Worm (Caenorhabditis elegans) whole organism, young adult: Measurements from ENCODE around the gene ins-21.

ENCODE experiments used
- B0019.2 ChIP-seq: fragments of 200-800 bp; sonication (Bioruptor generic); conservative IDR thresholded peaks from 2 replicates; pipeline ENCODE4 v1.3.6; 2022; ENCODE audit warnings: missing genetic modification reagents, missing genetic modification characterization, missing compliant biosample characterization
- C06A6.2 ChIP-seq: fragments of 200-800 bp; sonication (Bioruptor generic); conservative IDR thresholded peaks from 2 replicates; pipeline ENCODE4 v1.3.6; 2022; ENCODE audit warnings: missing genetic modification characterization, missing compliant biosample characterization
- F10E7.11 ChIP-seq: sonication (generic microtip); optimal IDR thresholded peaks from 2 replicates; lab custom pipeline; 2017; ENCODE audit warnings: mild to moderate bottlenecking, missing genetic modification characterization, moderate library complexity, missing compliant biosample characterization
- T07F8.4 ChIP-seq: sonication (generic microtip); optimal IDR thresholded peaks from 2 replicates; lab custom pipeline; 2016; ENCODE audit warnings: mild to moderate bottlenecking, missing genetic modification characterization, moderate library complexity, missing compliant biosample characterization
- Y53F4B.3 ChIP-seq: fragments of 200-800 bp; sonication (Bioruptor generic); IDR thresholded peaks from 2 replicates; pipeline ENCODE4 v1.3.6; 2022; ENCODE audit warnings: missing genetic modification reagents, missing genetic modification characterization, missing compliant biosample characterization
- Y56A3A.18 ChIP-seq: fragments of 200-800 bp; sonication (Bioruptor generic); IDR thresholded peaks from 2 replicates; pipeline ENCODE4 v1.3.6; 2022; ENCODE audit warnings: missing genetic modification reagents, missing genetic modification characterization, missing compliant biosample characterization
- Y67H2A.10 ChIP-seq: fragments of 200-800 bp; sonication (Bioruptor generic); conservative IDR thresholded peaks from 2 replicates; pipeline ENCODE4 v1.3.6; 2022; ENCODE audit warnings: missing genetic modification reagents, missing genetic modification characterization, missing compliant biosample characterization
- Y79H2A.3 ChIP-seq: fragments of 200-800 bp; sonication (Bioruptor generic); conservative IDR thresholded peaks from 2 replicates; pipeline ENCODE4 v1.3.6; 2022; ENCODE audit warnings: missing genetic modification reagents, missing genetic modification characterization, missing compliant biosample characterization
- Y95B8A.8 ChIP-seq: fragments of 200-800 bp; sonication (Bioruptor generic); IDR thresholded peaks from 2 replicates; pipeline ENCODE4 v1.3.6; 2022; ENCODE audit warnings: missing genetic modification reagents, missing genetic modification characterization, missing compliant biosample characterization
- ama-1 ChIP-seq, 3 experiments: fragments of 150-350 bp in 1 of 3; sonication (generic microtip) in 2 of 3; optimal IDR thresholded peaks; 2 replicates each; lab custom pipeline; 2014 to 2018; ENCODE audit warnings: missing biosample characterization in 2 of 3, missing genetic modification characterization in 2 of 3, missing genetic modification reagents in 2 of 3
- aptf-3 ChIP-seq: fragments of 200-800 bp; sonication (Bioruptor generic); IDR thresholded peaks from 2 replicates; pipeline ENCODE4 v1.3.6; 2022; ENCODE audit warnings: missing genetic modification characterization, missing compliant biosample characterization
- atf-7 ChIP-seq: sonication (generic microtip); optimal IDR thresholded peaks from 2 replicates; lab custom pipeline; 2017; ENCODE audit warnings: mild to moderate bottlenecking, missing genetic modification characterization, missing compliant biosample characterization
- athp-1 ChIP-seq: sonication (generic microtip); optimal IDR thresholded peaks from 2 replicates; lab custom pipeline; 2017; ENCODE audit warnings: mild to moderate bottlenecking, missing genetic modification characterization, missing compliant biosample characterization
- attf-5 ChIP-seq: fragments of 200-800 bp; sonication (Bioruptor generic); optimal IDR thresholded peaks from 2 replicates; lab custom pipeline; 2018; ENCODE audit warnings: mild to moderate bottlenecking, missing genetic modification characterization, missing compliant biosample characterization
- cebp-2 ChIP-seq: fragments of 200-800 bp; sonication (Bioruptor generic); IDR thresholded peaks from 2 replicates; pipeline ENCODE4 v1.3.6; 2022; ENCODE audit warnings: missing genetic modification characterization, missing compliant biosample characterization
- ceh-100 ChIP-seq: fragments of 200-800 bp; sonication (Bioruptor generic); IDR thresholded peaks from 2 replicates; pipeline ENCODE4 v1.3.6; 2022; ENCODE audit warnings: missing genetic modification reagents, missing genetic modification characterization, missing compliant biosample characterization
- ceh-27 ChIP-seq: fragments of 200-800 bp; sonication (Bioruptor generic); optimal IDR thresholded peaks from 2 replicates; lab custom pipeline; 2018; ENCODE audit warnings: mild to moderate bottlenecking, missing genetic modification characterization, moderate library complexity, missing compliant biosample characterization
- dpff-1 ChIP-seq: sonication (generic microtip); optimal IDR thresholded peaks from 2 replicates; lab custom pipeline; 2017; ENCODE audit warnings: mild to moderate bottlenecking, missing genetic modification characterization, missing compliant biosample characterization
- dpl-1 ChIP-seq: fragments of 150-350 bp; optimal IDR thresholded peaks from 2 replicates; lab custom pipeline; 2014; ENCODE audit warnings: missing biosample characterization, missing genetic modification reagents, missing genetic modification characterization
- efl-1 ChIP-seq: fragments of 150-350 bp; optimal IDR thresholded peaks from 2 replicates; lab custom pipeline; 2014; ENCODE audit warnings: missing biosample characterization, missing genetic modification reagents, missing genetic modification characterization
- fkh-3 ChIP-seq: sonication (generic microtip); optimal IDR thresholded peaks from 2 replicates; lab custom pipeline; 2016; ENCODE audit warnings: mild to moderate bottlenecking, missing genetic modification characterization, missing compliant biosample characterization
- gei-17 ChIP-seq: fragments of 200-800 bp; sonication (Bioruptor generic); optimal IDR thresholded peaks from 2 replicates; lab custom pipeline; 2018; ENCODE audit warnings: mild to moderate bottlenecking, missing genetic modification characterization, missing compliant biosample characterization
- him-1 ChIP-seq: sonication (generic microtip); optimal IDR thresholded peaks from 2 replicates; lab custom pipeline; 2016; ENCODE audit warnings: missing genotype, missing genetic modification reagents, missing genetic modification characterization, missing compliant biosample characterization
- hlh-12 ChIP-seq: sonication (generic microtip); optimal IDR thresholded peaks from 2 replicates; lab custom pipeline; 2016; ENCODE audit warnings: missing genetic modification characterization, missing compliant biosample characterization
- hsf-1 ChIP-seq: fragments of 200-800 bp; sonication (Bioruptor generic); IDR thresholded peaks from 2 replicates; pipeline ENCODE4 v1.3.6; 2022; ENCODE audit warnings: missing genetic modification reagents, missing genetic modification characterization, missing compliant biosample characterization
- let-526 ChIP-seq: fragments of 200-800 bp; sonication (Bioruptor generic); IDR thresholded peaks from 2 replicates; pipeline ENCODE4 v1.3.6; 2022; ENCODE audit warnings: missing genetic modification reagents, missing genetic modification characterization, missing compliant biosample characterization
- lsl-1 ChIP-seq: fragments of 200-800 bp; sonication (Bioruptor generic); optimal IDR thresholded peaks from 2 replicates; lab custom pipeline; 2018; ENCODE audit warnings: mild to moderate bottlenecking, missing genetic modification characterization, moderate library complexity, missing compliant biosample characterization
- mes-4 ChIP-seq: sonication (generic microtip); optimal IDR thresholded peaks from 2 replicates; lab custom pipeline; 2016; ENCODE audit warnings: missing genotype, missing genetic modification characterization, missing compliant biosample characterization
- nfya-1 ChIP-seq: sonication (generic microtip); optimal IDR thresholded peaks from 2 replicates; lab custom pipeline; 2017; ENCODE audit warnings: antibody characterized with exemption, missing compliant biosample characterization, missing genetic modification characterization, borderline replicate concordance; ENCODE audit not compliant: insufficient read depth
- nhr-90 ChIP-seq: sonication (generic microtip); optimal IDR thresholded peaks from 2 replicates; lab custom pipeline; 2016; ENCODE audit warnings: missing genotype, mild to moderate bottlenecking, missing genetic modification characterization, missing compliant biosample characterization
- pha-4 ChIP-seq: fragments of 150-350 bp; sonication (generic microtip); optimal IDR thresholded peaks from 2 replicates; lab custom pipeline; 2014; ENCODE audit warnings: missing biosample characterization, missing genetic modification reagents, missing genetic modification characterization
- rec-8 ChIP-seq, 2 experiments: sonication (generic microtip); optimal IDR thresholded peaks; 2 replicates each; lab custom pipeline; 2016; ENCODE audit warnings: mild to moderate bottlenecking in 2 of 2, missing genetic modification characterization in 2 of 2, missing genetic modification reagents in 2 of 2, missing genotype in 2 of 2, missing biosample characterization in 1 of 2, missing compliant biosample characterization in 1 of 2, moderate library complexity in 1 of 2
- repo-1 ChIP-seq: sonication (generic microtip); optimal IDR thresholded peaks from 2 replicates; lab custom pipeline; 2017; ENCODE audit warnings: mild to moderate bottlenecking, missing genetic modification characterization, missing compliant biosample characterization
- sdz-38 ChIP-seq: sonication (generic microtip); optimal IDR thresholded peaks from 2 replicates; lab custom pipeline; 2016; ENCODE audit warnings: missing genotype, missing genetic modification characterization, missing compliant biosample characterization
- sea-2 ChIP-seq: fragments of 200-800 bp; sonication (Bioruptor generic); IDR thresholded peaks from 2 replicates; pipeline ENCODE4 v1.3.6; 2022; ENCODE audit warnings: missing genetic modification characterization, missing compliant biosample characterization
- snpc-4 ChIP-seq, 5 experiments: fragments of 150-350 bp in 1 of 5; sonication (generic microtip) in 4 of 5; optimal IDR thresholded peaks; 2 replicates each; lab custom pipeline; 2014 to 2018; ENCODE audit warnings: missing genetic modification characterization in 5 of 5, missing biosample characterization in 3 of 5, antibody characterized with exemption in 2 of 5, mild to moderate bottlenecking in 2 of 5, missing compliant biosample characterization in 2 of 5, missing genotype in 2 of 5, moderate library complexity in 2 of 5, missing genetic modification reagents in 1 of 5
- tbp1 ChIP-seq: fragments of 200-800 bp; sonication (Bioruptor generic); optimal IDR thresholded peaks from 2 replicates; lab custom pipeline; 2018; ENCODE audit warnings: mild to moderate bottlenecking, missing genetic modification characterization, missing compliant biosample characterization
- tlf-1 ChIP-seq: fragments of 200-800 bp; sonication (Bioruptor generic); optimal IDR thresholded peaks from 2 replicates; lab custom pipeline; 2018; ENCODE audit warnings: mild to moderate bottlenecking, missing genetic modification characterization, missing compliant biosample characterization
- unc-62 ChIP-seq: fragments of 150-350 bp; optimal IDR thresholded peaks from 2 replicates; lab custom pipeline; 2014; ENCODE audit warnings: missing biosample characterization, missing genetic modification reagents, missing genetic modification characterization
- zfh-2 ChIP-seq: fragments of 200-800 bp; sonication (Bioruptor generic); conservative IDR thresholded peaks from 2 replicates; pipeline ENCODE4 v1.3.6; 2022; ENCODE audit warnings: missing genetic modification reagents, missing genetic modification characterization, missing compliant biosample characterization
- ztf-22 ChIP-seq: fragments of 200-800 bp; sonication (Bioruptor generic); optimal IDR thresholded peaks from 2 replicates; lab custom pipeline; 2018; ENCODE audit warnings: mild to moderate bottlenecking, missing genetic modification characterization, moderate library complexity, missing compliant biosample characterization
- ztf-6 ChIP-seq: fragments of 200-800 bp; sonication (Bioruptor generic); IDR thresholded peaks from 2 replicates; pipeline ENCODE4 v1.3.6; 2022; ENCODE audit warnings: missing genetic modification reagents, missing genetic modification characterization, missing compliant biosample characterization

Gene ins-21

ce11 chrIII:10023452-10023851 lies at the start of gene ins-21:
Gene ins-21 (plus strand): TSS chrIII:10023752.
- TF ChIP-seq ceh-100 (GFP tag; lab: Robert Waterston, UW) (no peak), him-1 (tag; lab: Kevin White, UChicago) (no peak), Y53F4B.3 (GFP tag; lab: Robert Waterston, UW) (no peak), Y95B8A.8 (GFP tag; lab: Robert Waterston, UW) (no peak), pha-4 (tag; lab: Kevin White, UChicago) (no peak), lsl-1 (GFP tag; lab: Kevin White, UChicago) (no peak), C06A6.2 (GFP tag; lab: Robert Waterston, UW) (no peak)

- TF ChIP-seq hsf-1 (GFP tag; lab: Robert Waterston, UW), result no peak
- no peak for TF ChIP-seq dpl-1 (GFP tag; lab: Kevin White, UChicago)
- no peak for TF ChIP-seq athp-1 (tag; lab: Kevin White, UChicago)
- TF ChIP-seq hlh-12 (tag; lab: Kevin White, UChicago), result no peak
- no peak for TF ChIP-seq Y67H2A.10 (GFP tag; lab: Robert Waterston, UW)
- no peak for TF ChIP-seq zfh-2 (GFP tag; lab: Robert Waterston, UW)
- no peak for TF ChIP-seq tbp1 (GFP tag; lab: Kevin White, UChicago)
- no peak for TF ChIP-seq atf-7 (tag; lab: Kevin White, UChicago)
- TF ChIP-seq let-526 (GFP tag; lab: Robert Waterston, UW), result no peak
- TF ChIP-seq ztf-6 (GFP tag; lab: Robert Waterston, UW), result no peak
Measured at ce11 chrIII:9973765-9974164, 49.8 kb upstream of the ins-21 start, which contains the start of gene R10E12.2. Gene R10E12.2 (minus strand): TSS chrIII:9973865.

- TF ChIP-seq repo-1, result no peak
- TF ChIP-seq Y56A3A.18, result no peak
- no peak for TF ChIP-seq nfya-1 (tag; lab: Kevin White, UChicago)
- no peak for TF ChIP-seq T07F8.4 (tag; lab: Kevin White, UChicago)
- no peak for TF ChIP-seq ama-1 (optimal IDR thresholded peaks at IDR 0.05; lab: Kevin White, UChicago)
- no peak for TF ChIP-seq ama-1 (GFP tag; optimal IDR thresholded peaks at IDR 0.05; lab: Kevin White, UChicago)
- no peak for TF ChIP-seq dpl-1 (GFP tag; lab: Kevin White, UChicago)
- no peak for TF ChIP-seq ztf-22 (GFP tag; lab: Kevin White, UChicago)
- no peak for TF ChIP-seq B0019.2 (GFP tag; lab: Robert Waterston, UW)
- no peak for TF ChIP-seq cebp-2 (GFP tag; lab: Robert Waterston, UW)
- TF ChIP-seq snpc-4 (GFP tag; optimal IDR thresholded peaks at IDR 0.05; lab: Kevin White, UChicago), result no peak
- no peak for TF ChIP-seq snpc-4 (tag; optimal IDR thresholded peaks at IDR 0.05; lab: Kevin White, UChicago)
- no peak for TF ChIP-seq efl-1 (GFP tag; lab: Kevin White, UChicago)
- TF ChIP-seq tlf-1 (GFP tag; lab: Kevin White, UChicago), result no peak
- TF ChIP-seq fkh-3 (tag; lab: Kevin White, UChicago), result no peak
- TF ChIP-seq sea-2 (GFP tag; lab: Robert Waterston, UW), result no peak
- TF ChIP-seq nhr-90 (tag; lab: Kevin White, UChicago), result no peak
- TF ChIP-seq, all 124 proteins: peak for 0
Measured at ce11 chrIII:9982119-9982642, 41.4 kb upstream of the ins-21 start.

- TF ChIP-seq rec-8 (tag; optimal IDR thresholded peaks at IDR 0.05; lab: Kevin White, UChicago), result no peak
- TF ChIP-seq aptf-3 (GFP tag; lab: Robert Waterston, UW), result no peak
- TF ChIP-seq ceh-27 (GFP tag; lab: Kevin White, UChicago), result no peak
- TF ChIP-seq mes-4 (tag; lab: Kevin White, UChicago), result no peak
- no peak for TF ChIP-seq him-1 (tag; lab: Kevin White, UChicago)
- TF ChIP-seq gei-17 (GFP tag; lab: Kevin White, UChicago), result no peak
- TF ChIP-seq unc-62, result no peak
- TF ChIP-seq Y79H2A.3 (GFP tag; lab: Robert Waterston, UW), result no peak
- no peak for TF ChIP-seq attf-5 (GFP tag; lab: Kevin White, UChicago)
- TF ChIP-seq dpff-1, result no peak
- no peak for TF ChIP-seq F10E7.11
- no peak for TF ChIP-seq nhr-90 (tag; lab: Kevin White, UChicago)
- no peak for TF ChIP-seq sdz-38 (tag; lab: Kevin White, UChicago)
Measured at ce11 chrIII:9984604-9985003, 38.9 kb upstream of the ins-21 start.
